Worm (Caenorhabditis elegans) whole organism, midembryonic: ENCODE measurements around the gene C50E3.6.

Experiments used
- T22C8.4 ChIP-seq: fragments of 200-800 bp; sonication (Bioruptor generic); IDR thresholded peaks from 2 replicates; pipeline ENCODE4 v1.3.6; 2022; ENCODE audit warnings: missing genetic modification characterization, missing compliant biosample characterization
- cog-1 ChIP-seq: sonication (generic microtip); optimal IDR thresholded peaks from 2 replicates; lab custom pipeline; 2016; ENCODE audit warnings: missing genetic modification characterization, missing compliant biosample characterization
- flt-1 ChIP-seq: fragments of 200-800 bp; sonication (Bioruptor generic); IDR thresholded peaks from 2 replicates; pipeline ENCODE4 v1.3.6; 2022; ENCODE audit warnings: missing genetic modification characterization, missing compliant biosample characterization
- klf-2 ChIP-seq: fragments of 200-800 bp; sonication (Bioruptor generic); conservative IDR thresholded peaks from 2 replicates; pipeline ENCODE4 v1.3.6; 2022; ENCODE audit warnings: missing genetic modification reagents, missing genetic modification characterization, missing compliant biosample characterization
- med-1 ChIP-seq: sonication (generic microtip); optimal IDR thresholded peaks from 2 replicates; lab custom pipeline; 2017; ENCODE audit warnings: missing genetic modification characterization, mild to moderate bottlenecking, missing compliant biosample characterization, antibody characterized with exemption, missing genetic modification reagents; ENCODE audit not compliant: insufficient read depth
- ref-1 ChIP-seq: fragments of 200-800 bp; sonication (Bioruptor generic); conservative IDR thresholded peaks from 2 replicates; pipeline ENCODE4 v1.3.6; 2022; ENCODE audit warnings: missing genetic modification reagents, missing genetic modification characterization, missing compliant biosample characterization
- tab-1 ChIP-seq: fragments of 200-800 bp; sonication (Bioruptor generic); IDR thresholded peaks from 2 replicates; pipeline ENCODE4 v1.3.6; 2022; ENCODE audit warnings: missing genetic modification characterization, missing compliant biosample characterization
- ztf-23 ChIP-seq: fragments of 200-800 bp; sonication (Bioruptor generic); IDR thresholded peaks from 2 replicates; pipeline ENCODE4 v1.3.6; 2022; ENCODE audit warnings: missing genetic modification reagents, missing genetic modification characterization, missing compliant biosample characterization
- ztf-29 ChIP-seq: fragments of 200-800 bp; sonication (Bioruptor generic); IDR thresholded peaks from 2 replicates; pipeline ENCODE4 v1.3.6; 2022; ENCODE audit warnings: missing genetic modification reagents, missing genetic modification characterization, missing compliant biosample characterization

C50E3.6 gene

ce11 chrV:7590454-7590853 lies at the start of gene C50E3.6:
TSS of gene C50E3.6 (minus strand) at chrV:7590554.
- TF ChIP-seq ztf-23 (GFP tag; lab: Robert Waterston, UW) (no peak), ztf-29 (GFP tag; lab: Robert Waterston, UW) (no peak)

ce11 chrV:7639787-7640186 lies 49.4 kb upstream of the C50E3.6 start, which contains the start of gene F07C4.10:
TSS of gene F07C4.10 (minus strand) at chrV:7639887.
- TF ChIP-seq ref-1 (GFP tag; lab: Robert Waterston, UW) (no peak), tab-1 (GFP tag; lab: Robert Waterston, UW) (no peak), T22C8.4 (GFP tag; lab: Robert Waterston, UW) (no peak)

DNA sequence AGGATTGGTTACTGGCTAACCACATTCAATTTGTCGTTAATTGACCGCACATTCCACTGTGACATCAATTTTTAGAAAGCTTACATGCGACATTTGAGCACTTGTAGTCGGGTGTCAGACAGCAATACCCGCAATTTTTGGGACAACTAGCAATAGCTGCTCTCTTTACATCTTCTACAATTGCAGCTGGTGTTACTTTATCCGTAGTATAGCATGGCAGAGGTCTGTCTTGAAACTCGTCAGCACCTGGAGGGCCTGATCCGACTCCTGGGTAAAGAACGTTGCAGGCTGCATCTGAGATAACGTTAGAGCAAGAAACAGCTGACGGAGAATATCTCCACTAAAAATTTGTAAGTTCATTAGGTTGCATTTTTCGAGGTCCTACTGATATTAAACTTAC lies 49.0 kb upstream of the C50E3.6 start:
- no peak for TF ChIP-seq med-1 (GFP tag; lab: Kevin White, UChicago)
- no peak for TF ChIP-seq flt-1 (GFP tag; lab: Robert Waterston, UW)
- no peak for TF ChIP-seq klf-2
- TF ChIP-seq tab-1 (GFP tag; lab: Robert Waterston, UW): no peak
- no peak for TF ChIP-seq ztf-23 (GFP tag; lab: Robert Waterston, UW)
- no peak for TF ChIP-seq ztf-29 (GFP tag; lab: Robert Waterston, UW)
- no peak for TF ChIP-seq T22C8.4 (GFP tag; lab: Robert Waterston, UW)
- no peak for TF ChIP-seq ref-1 (GFP tag; lab: Robert Waterston, UW)
- no peak for TF ChIP-seq cog-1 (tag; lab: Kevin White, UChicago)

- TF ChIP-seq T22C8.4 (GFP tag; lab: Robert Waterston, UW) (no peak), flt-1 (GFP tag; lab: Robert Waterston, UW) (no peak), ztf-29 (GFP tag; lab: Robert Waterston, UW) (no peak), ztf-23 (GFP tag; lab: Robert Waterston, UW) (no peak), cog-1 (tag; lab: Kevin White, UChicago) (no peak), med-1 (GFP tag; lab: Kevin White, UChicago) (no peak), tab-1 (GFP tag; lab: Robert Waterston, UW) (no peak), klf-2 (no peak), ref-1 (GFP tag; lab: Robert Waterston, UW) (no peak)
Observed at ce11 chrV:7637801-7638200, 47.4 kb upstream of the C50E3.6 start, which contains the start of gene clec-45. TSS of gene clec-45 (plus strand) at chrV:7638101.

DNA sequence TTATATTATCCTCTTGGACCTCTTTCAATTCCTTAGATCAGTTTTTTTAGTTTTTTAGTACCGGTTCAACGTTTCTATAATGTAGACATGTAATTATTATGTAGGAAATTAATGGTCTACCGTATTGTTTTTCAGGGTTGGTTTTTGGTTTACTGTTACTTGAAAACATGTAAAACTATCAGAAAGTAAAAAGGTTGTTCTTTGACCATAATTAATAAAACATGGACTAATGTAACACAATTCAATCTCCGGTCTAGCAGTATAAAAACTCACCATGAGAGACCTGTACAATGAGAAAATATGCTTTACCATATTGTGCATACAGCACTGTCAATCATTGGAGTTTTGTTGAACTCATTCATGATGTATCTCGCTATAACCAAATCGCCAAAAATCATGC lies 45.1 kb upstream of the C50E3.6 start, which contains the start of gene srd-29:
srd-29 (plus strand) TSS at position 301 of the 400 bp plus-strand sequence.
- TF ChIP-seq tab-1 (GFP tag; lab: Robert Waterston, UW): no peak
- TF ChIP-seq klf-2: no peak
- no peak for TF ChIP-seq flt-1 (GFP tag; lab: Robert Waterston, UW)
- no peak for TF ChIP-seq med-1 (GFP tag; lab: Kevin White, UChicago)
- TF ChIP-seq ztf-23 (GFP tag; lab: Robert Waterston, UW): no peak
- no peak for TF ChIP-seq cog-1 (tag; lab: Kevin White, UChicago)
- no peak for TF ChIP-seq ztf-29 (GFP tag; lab: Robert Waterston, UW)
- no peak for TF ChIP-seq T22C8.4 (GFP tag; lab: Robert Waterston, UW)

DNA sequence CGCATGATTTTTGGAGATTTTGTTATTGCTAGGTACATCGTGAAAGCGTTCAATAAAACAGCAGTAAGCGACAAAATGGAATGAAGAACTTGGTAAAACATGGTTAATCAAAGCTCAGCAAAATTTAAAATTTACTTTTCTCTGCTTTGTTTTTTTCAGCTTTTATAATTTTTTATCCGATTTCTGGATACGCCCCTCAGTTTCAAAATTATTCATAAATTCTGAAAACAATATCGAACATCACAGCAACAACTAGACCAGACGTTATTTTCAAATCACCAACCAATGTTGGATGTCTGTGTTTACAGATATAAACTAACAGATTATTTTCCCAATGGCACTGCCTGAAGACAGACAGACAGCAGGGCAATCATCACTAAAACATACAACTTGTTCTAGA lies 44.3 kb upstream of the C50E3.6 start, which contains the start of gene srd-31:
srd-31 (minus strand) TSS at position 101 of the 400 bp plus-strand sequence.
- TF ChIP-seq ztf-23 (GFP tag; lab: Robert Waterston, UW): no peak
- TF ChIP-seq flt-1 (GFP tag; lab: Robert Waterston, UW): no peak
- no peak for TF ChIP-seq klf-2
- no peak for TF ChIP-seq cog-1 (tag; lab: Kevin White, UChicago)
- TF ChIP-seq T22C8.4 (GFP tag; lab: Robert Waterston, UW): no peak
- no peak for TF ChIP-seq ztf-29 (GFP tag; lab: Robert Waterston, UW)
- TF ChIP-seq tab-1 (GFP tag; lab: Robert Waterston, UW): no peak
- TF ChIP-seq med-1 (GFP tag; lab: Kevin White, UChicago): no peak
- TF ChIP-seq ref-1 (GFP tag; lab: Robert Waterston, UW): no peak

ce11 chrV:7631732-7632131 lies 41.4 kb upstream of the C50E3.6 start, which contains the start of gene srd-25:
TSS of gene srd-25 (plus strand) at chrV:7632032.
- TF ChIP-seq flt-1 (GFP tag; lab: Robert Waterston, UW) (no peak), T22C8.4 (GFP tag; lab: Robert Waterston, UW) (no peak), tab-1 (GFP tag; lab: Robert Waterston, UW) (no peak), ztf-29 (GFP tag; lab: Robert Waterston, UW) (no peak), cog-1 (tag; lab: Kevin White, UChicago) (no peak)

DNA sequence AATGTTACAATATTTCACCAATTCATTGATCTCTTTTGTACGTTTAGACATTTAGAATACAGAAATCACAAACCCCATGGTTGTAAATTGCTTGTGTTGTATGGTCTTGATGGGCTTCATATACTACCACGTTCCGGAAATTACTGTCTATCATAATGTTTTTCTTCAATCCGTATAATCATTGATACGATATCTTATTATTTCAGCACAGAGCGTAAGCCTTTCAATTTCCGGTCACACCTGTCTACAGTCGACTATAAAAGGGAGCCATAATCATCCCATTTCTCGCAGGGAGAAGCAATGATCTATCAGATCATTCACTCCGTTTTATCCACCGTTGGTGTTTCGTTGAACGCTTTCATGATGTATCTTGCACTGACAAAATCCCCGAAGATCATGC lies 39.1 kb upstream of the C50E3.6 start, which contains the start of gene srd-30:
srd-30 (plus strand) TSS at position 301 of the 400 bp plus-strand sequence.
- TF ChIP-seq tab-1 (GFP tag; lab: Robert Waterston, UW) (no peak), ztf-23 (GFP tag; lab: Robert Waterston, UW) (no peak), med-1 (GFP tag; lab: Kevin White, UChicago) (no peak), ztf-29 (GFP tag; lab: Robert Waterston, UW) (no peak), flt-1 (GFP tag; lab: Robert Waterston, UW) (no peak), cog-1 (tag; lab: Kevin White, UChicago) (no peak), klf-2 (no peak), ref-1 (GFP tag; lab: Robert Waterston, UW) (no peak), T22C8.4 (GFP tag; lab: Robert Waterston, UW) (no peak)

ce11 chrV:7626550-7626949 lies 36.2 kb upstream of the C50E3.6 start, which contains the start of gene F07C4.6:
TSS of gene F07C4.6 (plus strand) at chrV:7626850.
- TF ChIP-seq cog-1 (tag; lab: Kevin White, UChicago) (no peak), ztf-29 (GFP tag; lab: Robert Waterston, UW) (no peak), T22C8.4 (GFP tag; lab: Robert Waterston, UW) (no peak), ref-1 (GFP tag; lab: Robert Waterston, UW) (no peak), med-1 (GFP tag; lab: Kevin White, UChicago) (no peak), flt-1 (GFP tag; lab: Robert Waterston, UW) (no peak), tab-1 (GFP tag; lab: Robert Waterston, UW) (no peak), ztf-23 (GFP tag; lab: Robert Waterston, UW) (no peak), klf-2 (no peak)
